Worm (Caenorhabditis elegans) whole organism, L4 larva: ENCODE measurements around the gene rps-9.

ENCODE experiments used
- F10B5.3 ChIP-seq: sonication (generic microtip); optimal IDR thresholded peaks from 2 replicates; lab custom pipeline; 2016; ENCODE audit warnings: mild to moderate bottlenecking, missing genetic modification characterization, missing compliant biosample characterization
- T20F7.1 ChIP-seq: fragments of 200-800 bp; sonication (Bioruptor generic); optimal IDR thresholded peaks from 2 replicates; lab custom pipeline; 2018; ENCODE audit warnings: mild to moderate bottlenecking, missing genetic modification characterization, missing compliant biosample characterization
- Y5F2A.4 ChIP-seq: fragments of 200-800 bp; sonication (Bioruptor generic); optimal IDR thresholded peaks from 2 replicates; lab custom pipeline; 2018; ENCODE audit warnings: mild to moderate bottlenecking, missing genetic modification characterization, missing compliant biosample characterization
- aha-1 ChIP-seq: fragments of 150-350 bp; peaks from one replicate; lab custom pipeline; 2014; ENCODE audit warnings: missing biosample characterization, missing genetic modification characterization
- aly-2 ChIP-seq: sonication (generic microtip); optimal IDR thresholded peaks from 2 replicates; lab custom pipeline; 2018; ENCODE audit warnings: missing biosample characterization, missing genetic modification characterization
- ama-1 ChIP-seq: fragments of 150-350 bp; optimal IDR thresholded peaks from 2 replicates; lab custom pipeline; 2014; ENCODE audit warnings: inconsistent platforms, mixed read lengths
- attf-4 ChIP-seq: sonication (generic microtip); optimal IDR thresholded peaks from 3 replicates; lab custom pipeline; 2017; ENCODE audit warnings: missing biosample characterization, missing genetic modification characterization
- ceh-20 ChIP-seq: fragments of 200-800 bp; sonication (Bioruptor generic); IDR thresholded peaks from 2 replicates; pipeline ENCODE4 v1.3.6; 2022; ENCODE audit warnings: missing genetic modification reagents, missing genetic modification characterization, missing compliant biosample characterization
- ceh-82 ChIP-seq: sonication (generic microtip); optimal IDR thresholded peaks from 2 replicates; lab custom pipeline; 2017; ENCODE audit warnings: missing biosample characterization, missing genetic modification characterization
- cey-2 ChIP-seq: sonication (generic microtip); optimal IDR thresholded peaks from 3 replicates; lab custom pipeline; 2017; ENCODE audit warnings: missing genetic modification characterization, mild to moderate bottlenecking, missing compliant biosample characterization, antibody characterized with exemption, borderline replicate concordance; ENCODE audit not compliant: insufficient read depth
- daf-16 ChIP-seq, 3 experiments: sonication (generic microtip); optimal IDR thresholded peaks; 2 replicates each; lab custom pipeline; 2016 to 2017; ENCODE audit warnings: missing genetic modification characterization in 3 of 3, missing genetic modification reagents in 3 of 3, mild to moderate bottlenecking in 2 of 3, missing compliant biosample characterization in 2 of 3, missing biosample characterization in 1 of 3, moderate library complexity in 1 of 3
- daf-8 ChIP-seq: fragments of 200-800 bp; sonication (Bioruptor generic); IDR thresholded peaks from 2 replicates; pipeline ENCODE4 v1.3.6; 2022; ENCODE audit warnings: missing genetic modification characterization, missing compliant biosample characterization
- dmd-6 ChIP-seq: fragments of 200-800 bp; sonication (Bioruptor generic); IDR thresholded peaks from 2 replicates; pipeline ENCODE4 v1.3.6; 2022; ENCODE audit warnings: missing genetic modification reagents, missing genetic modification characterization, missing compliant biosample characterization
- dmd-8 ChIP-seq: fragments of 200-800 bp; sonication (Bioruptor generic); IDR thresholded peaks from 2 replicates; pipeline ENCODE4 v1.3.6; 2022; ENCODE audit warnings: missing genetic modification characterization, missing compliant biosample characterization
- dve-1 ChIP-seq: sonication (generic microtip); optimal IDR thresholded peaks from 2 replicates; lab custom pipeline; 2017; ENCODE audit warnings: antibody characterized with exemption, mild to moderate bottlenecking, missing genetic modification characterization, missing compliant biosample characterization; ENCODE audit not compliant: insufficient read depth
- hlh-11 ChIP-seq: fragments of 200-800 bp; sonication (Bioruptor generic); optimal IDR thresholded peaks from 2 replicates; lab custom pipeline; 2018; ENCODE audit warnings: mild to moderate bottlenecking, missing genetic modification characterization, missing compliant biosample characterization
- hlh-30 ChIP-seq: sonication (generic microtip); optimal IDR thresholded peaks from 2 replicates; lab custom pipeline; 2017; ENCODE audit warnings: antibody characterized with exemption, mild to moderate bottlenecking, missing genetic modification characterization, missing compliant biosample characterization; ENCODE audit not compliant: insufficient read depth
- jun-1 ChIP-seq: fragments of 150-350 bp; optimal IDR thresholded peaks from 2 replicates; lab custom pipeline; 2014; ENCODE audit warnings: missing biosample characterization, missing genetic modification reagents, missing genetic modification characterization
- lin-38 ChIP-seq: fragments of 200-800 bp; sonication (Bioruptor generic); IDR thresholded peaks from 2 replicates; pipeline ENCODE4 v1.3.6; 2022; ENCODE audit warnings: missing genetic modification reagents, missing genetic modification characterization, missing compliant biosample characterization
- lin-39 ChIP-seq: fragments of 150-350 bp; optimal IDR thresholded peaks from 2 replicates; lab custom pipeline; 2014; ENCODE audit warnings: missing biosample characterization, missing genetic modification reagents, missing genetic modification characterization
- madf-5 ChIP-seq, 2 experiments: fragments of 200-800 bp; sonication (Bioruptor generic); IDR thresholded peaks; 2 replicates each; pipeline ENCODE4 v1.3.6; 2022; ENCODE audit warnings: missing compliant biosample characterization in 2 of 2, missing genetic modification characterization in 2 of 2
- mes-2 ChIP-seq: sonication (generic microtip); optimal IDR thresholded peaks from 2 replicates; lab custom pipeline; 2016; ENCODE audit warnings: missing genotype, mild to moderate bottlenecking, missing genetic modification characterization, missing compliant biosample characterization; ENCODE audit not compliant: poor library complexity, severe bottlenecking
- mxl-3 ChIP-seq: fragments of 200-800 bp; sonication (Bioruptor generic); optimal IDR thresholded peaks from 2 replicates; lab custom pipeline; 2018; ENCODE audit warnings: mild to moderate bottlenecking, missing genetic modification characterization, missing compliant biosample characterization
- nhr-10 ChIP-seq: fragments of 150-350 bp; optimal IDR thresholded peaks from 2 replicates; lab custom pipeline; 2014; ENCODE audit warnings: missing biosample characterization, missing genetic modification characterization
- nhr-11 ChIP-seq: fragments of 150-350 bp; optimal IDR thresholded peaks from 2 replicates; lab custom pipeline; 2014; ENCODE audit warnings: missing biosample characterization, missing genetic modification characterization
- nhr-237 ChIP-seq: sonication (generic microtip); optimal IDR thresholded peaks from 2 replicates; lab custom pipeline; 2017; ENCODE audit warnings: missing biosample characterization, missing genetic modification characterization
- nhr-28 ChIP-seq: fragments of 150-350 bp; optimal IDR thresholded peaks from 2 replicates; lab custom pipeline; 2014; ENCODE audit warnings: missing biosample characterization, missing genetic modification characterization
- nhr-41 ChIP-seq: fragments of 200-800 bp; sonication (Bioruptor generic); IDR thresholded peaks from 2 replicates; pipeline ENCODE4 v1.3.6; 2022; ENCODE audit warnings: missing genetic modification reagents, missing genetic modification characterization, missing compliant biosample characterization
- nhr-48 ChIP-seq: sonication (generic microtip); optimal IDR thresholded peaks from 2 replicates; lab custom pipeline; 2016; ENCODE audit warnings: mild to moderate bottlenecking, missing genetic modification characterization, missing compliant biosample characterization
- nhr-77 ChIP-seq: fragments of 150-350 bp; optimal IDR thresholded peaks from 2 replicates; lab custom pipeline; 2014; ENCODE audit warnings: missing biosample characterization, missing genetic modification characterization
- php-3 ChIP-seq: fragments of 200-800 bp; sonication (Bioruptor generic); IDR thresholded peaks from 2 replicates; pipeline ENCODE4 v1.3.6; 2022; ENCODE audit warnings: missing genetic modification reagents, missing genetic modification characterization, missing compliant biosample characterization
- set-16 ChIP-seq: fragments of 200-800 bp; sonication (Bioruptor generic); IDR thresholded peaks from 2 replicates; pipeline ENCODE4 v1.3.6; 2022; ENCODE audit warnings: missing genetic modification reagents, missing genetic modification characterization, missing compliant biosample characterization
- snpc-4 ChIP-seq: fragments of 150-350 bp; optimal IDR thresholded peaks from 2 replicates; lab custom pipeline; 2014; ENCODE audit warnings: missing biosample characterization, missing genetic modification characterization
- tra-1 ChIP-seq: fragments of 200-800 bp; sonication (Bioruptor generic); IDR thresholded peaks from 2 replicates; pipeline ENCODE4 v1.3.6; 2022; ENCODE audit warnings: missing genetic modification reagents, missing genetic modification characterization, missing compliant biosample characterization
- unc-130 ChIP-seq: sonication (generic microtip); optimal IDR thresholded peaks from 2 replicates; lab custom pipeline; 2016; ENCODE audit warnings: missing genetic modification reagents, missing genetic modification characterization, missing compliant biosample characterization
- unc-62 ChIP-seq, 3 experiments: fragments of 150-350 bp in 1 of 3; sonication (generic microtip); optimal IDR thresholded peaks in 2 of 3; peaks in 1 of 3; 1 replicate in 1 of 3; 2 replicates in 2 of 3; lab custom pipeline; 2014 to 2017; ENCODE audit warnings: missing biosample characterization in 3 of 3, missing genetic modification characterization in 3 of 3, missing genetic modification reagents in 3 of 3, missing genotype in 1 of 3
- zip-2 ChIP-seq: fragments of 150-350 bp; optimal IDR thresholded peaks from 2 replicates; lab custom pipeline; 2014; ENCODE audit warnings: missing biosample characterization, missing genetic modification characterization
- ztf-7 ChIP-seq: fragments of 150-350 bp; optimal IDR thresholded peaks from 2 replicates; lab custom pipeline; 2014; ENCODE audit warnings: missing biosample characterization, missing genetic modification characterization

rps-9 gene

DNA sequence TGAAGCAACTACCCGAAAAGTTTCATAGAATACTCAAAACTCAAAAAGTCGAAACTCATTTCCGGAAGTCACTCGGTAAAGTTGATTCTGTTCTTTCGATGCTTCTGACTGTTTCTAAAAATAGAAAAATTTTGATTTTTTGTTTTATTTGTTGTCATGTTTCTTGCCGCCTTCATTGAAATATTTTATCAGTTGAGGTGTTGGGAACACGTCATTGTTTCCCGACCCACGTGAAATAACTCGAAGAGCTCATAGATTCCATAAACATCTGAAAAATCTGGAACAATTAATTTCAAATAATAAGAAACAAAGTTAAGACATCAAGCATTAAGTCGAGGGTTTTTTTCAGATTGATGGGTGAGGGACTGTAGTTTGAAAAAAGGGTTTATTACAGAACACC is 28.8 kb upstream of the rps-9 start:
- TF ChIP-seq snpc-4 (tag; lab: Kevin White, UChicago) (no peak), php-3 (GFP tag; lab: Robert Waterston, UW) (peak; percentile 6; the same call in 1 of the 2 replicates), dmd-6 (GFP tag; lab: Robert Waterston, UW) (peak; percentile 24), hlh-11 (peak; percentile 33), daf-16 (GFP tag; optimal IDR thresholded peaks at IDR 0.05; lab: Kevin White, UChicago) (no peak), daf-16 (tag; optimal IDR thresholded peaks at IDR 0.05; lab: Kevin White, UChicago) (peak; percentile 90), T20F7.1 (GFP tag; lab: Kevin White, UChicago) (no peak)
- TF ChIP-seq, all 104 proteins: peak for 4

DNA sequence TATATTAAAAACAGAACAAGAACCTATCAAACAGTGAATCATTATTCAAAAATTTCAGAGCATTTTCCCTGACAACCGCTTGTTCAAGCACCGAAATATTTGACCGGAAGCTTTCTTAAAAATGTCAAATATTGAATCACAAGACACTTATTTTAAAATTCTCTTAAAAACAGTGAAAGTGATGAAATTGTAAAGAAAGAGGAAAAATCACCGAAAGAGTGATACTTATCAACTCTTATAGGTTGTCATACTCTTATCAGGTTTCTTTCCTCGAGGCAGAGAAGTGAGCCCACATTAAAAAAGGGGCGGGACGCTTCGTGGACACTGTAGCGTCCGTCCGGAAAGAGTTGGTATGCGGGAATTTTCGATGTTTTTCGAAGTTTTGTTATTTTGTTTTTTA is 27.6 kb upstream of the rps-9 start:
- TF ChIP-seq jun-1, result peak; percentile 16
- TF ChIP-seq unc-130, result no peak
- peak; percentile 47 for TF ChIP-seq nhr-28 (tag; lab: Kevin White, UChicago)
- TF ChIP-seq hlh-30 (tag; lab: Kevin White, UChicago), result peak; percentile 56
- peak; percentile 48 for TF ChIP-seq nhr-77 (tag; lab: Kevin White, UChicago)
- TF ChIP-seq nhr-48 (tag; lab: Kevin White, UChicago), result peak; percentile 8
- TF ChIP-seq lin-39 (tag; lab: Kevin White, UChicago), result no peak
- TF ChIP-seq nhr-10 (tag; lab: Kevin White, UChicago), result peak; percentile 40
- TF ChIP-seq daf-16 (GFP tag; optimal IDR thresholded peaks at IDR 0.05; lab: Kevin White, UChicago), result no peak
- peak; percentile 63 for TF ChIP-seq daf-16 (tag; optimal IDR thresholded peaks at IDR 0.05; lab: Kevin White, UChicago)
- no peak for TF ChIP-seq set-16 (GFP tag; lab: Robert Waterston, UW)
- TF ChIP-seq dve-1 (tag; lab: Kevin White, UChicago), result peak; percentile 65
- no peak for TF ChIP-seq cey-2 (tag; lab: Kevin White, UChicago)
- peak; percentile 66 for TF ChIP-seq hlh-11
- peak in 1 of 2 experiments; percentile 20 for TF ChIP-seq unc-62 (GFP tag; optimal IDR thresholded peaks at IDR 0.05 in 1 of 2; lab: Kevin White, UChicago)
- no peak for TF ChIP-seq unc-62 (tag; optimal IDR thresholded peaks at IDR 0.05; lab: Kevin White, UChicago)
- 0 out of 2 replicates have a peak, but pooled peaks have one; percentile 32 for TF ChIP-seq php-3 (GFP tag; lab: Robert Waterston, UW)
- no peak for TF ChIP-seq ceh-20 (GFP tag; lab: Robert Waterston, UW)
- peak; percentile 52 for TF ChIP-seq dmd-6 (GFP tag; lab: Robert Waterston, UW)
- TF ChIP-seq, all 104 proteins: peak for 12

DNA sequence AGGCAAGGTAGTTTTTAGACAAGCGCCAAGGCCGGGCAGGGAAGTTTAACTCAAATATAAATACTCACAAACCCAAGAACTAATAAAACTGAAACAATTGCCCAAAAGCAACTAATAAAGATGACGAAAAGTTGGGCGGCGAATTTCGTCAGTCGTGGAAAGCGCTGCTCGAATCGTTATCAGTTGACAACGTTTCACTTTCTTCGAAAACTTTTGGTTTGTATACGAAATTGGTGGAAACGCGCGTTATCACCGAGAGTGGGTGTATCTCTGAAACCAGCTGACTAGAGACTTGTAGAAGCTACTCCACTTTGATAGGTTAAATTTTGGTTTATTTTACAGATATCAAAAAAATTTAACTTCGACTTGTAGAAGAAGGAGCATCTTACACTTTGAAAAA is 26.9 kb upstream of the rps-9 start:
- TF ChIP-seq nhr-237 (tag; lab: Kevin White, UChicago) (no peak), php-3 (GFP tag; lab: Robert Waterston, UW) (0 out of 2 replicates have a peak, but pooled peaks have one; percentile 38), daf-16 (GFP tag; optimal IDR thresholded peaks at IDR 0.05; lab: Kevin White, UChicago) (no peak), daf-16 (tag; optimal IDR thresholded peaks at IDR 0.05; lab: Kevin White, UChicago) (peak; percentile 78), dmd-6 (GFP tag; lab: Robert Waterston, UW) (peak; percentile 74), hlh-11 (peak; percentile 76), dmd-8 (GFP tag; lab: Robert Waterston, UW) (no peak), ama-1 (peak; percentile 9), nhr-11 (tag; lab: Kevin White, UChicago) (no peak), madf-5 (GFP tag; IDR thresholded peaks at IDR 0.05; lab: Robert Waterston, UW) (no peak), dve-1 (tag; lab: Kevin White, UChicago) (peak; percentile 67), F10B5.3 (no peak), aly-2 (tag; lab: Kevin White, UChicago) (no peak), nhr-28 (tag; lab: Kevin White, UChicago) (peak; percentile 41), mes-2 (peak; percentile 13), attf-4 (no peak), tra-1 (0 out of 2 replicates have a peak, but pooled peaks have one; percentile 37), mxl-3 (GFP tag; lab: Kevin White, UChicago) (no peak), nhr-48 (tag; lab: Kevin White, UChicago) (peak; percentile 13), aha-1 (tag; lab: Kevin White, UChicago) (peak; percentile 63), nhr-41 (no peak), lin-38 (GFP tag; lab: Robert Waterston, UW) (peak; percentile 12; the same call in 1 of the 2 replicates), ztf-7 (tag; lab: Kevin White, UChicago) (no peak), daf-8 (GFP tag; lab: Robert Waterston, UW) (no peak), zip-2 (tag; lab: Kevin White, UChicago) (no peak), Y5F2A.4 (GFP tag; lab: Kevin White, UChicago) (no peak), ceh-82 (tag; lab: Kevin White, UChicago) (no peak)
